Fruit fly (Drosophila melanogaster): ENCODE results near the gene yata.

dm6 chr3R:29724745-29725144, 24.3 kb upstream of the yata start, which contains the start of the genes Naa40 and CG18731:
- no peak for TF ChIP-seq ttk (optimal IDR thresholded peaks at IDR 0.05)
- TF ChIP-seq h (optimal IDR thresholded peaks at IDR 0.05), result no peak
- no peak for TF ChIP-seq psq (optimal IDR thresholded peaks at IDR 0.05)
- TF ChIP-seq Sin3A (optimal IDR thresholded peaks at IDR 0.05), result no peak
- no peak for TF ChIP-seq insv (optimal IDR thresholded peaks at IDR 0.05)
